Fruit fly (Drosophila melanogaster) whole organism, embryonic: ENCODE data around the gene cv-c.

ENCODE experiments used
- CG10267 ChIP-seq: fragments of 200-800 bp; sonication (Bioruptor generic); optimal IDR thresholded peaks from 2 replicates; lab custom pipeline; 2018; ENCODE audit warnings: missing biosample characterization, mild to moderate bottlenecking, missing genetic modification characterization, moderate library complexity
- CG12155 ChIP-seq: fragments of 200-800 bp; sonication (Bioruptor generic); optimal IDR thresholded peaks from 3 replicates; lab custom pipeline; 2016; ENCODE audit warnings: missing biosample characterization, missing genetic modification characterization
- CG12744 ChIP-seq: fragments of 200-800 bp; sonication (Bioruptor generic); optimal IDR thresholded peaks from 2 replicates; lab custom pipeline; 2016; ENCODE audit warnings: missing biosample characterization, missing genetic modification characterization
- CG15011 ChIP-seq: fragments of 200-800 bp; sonication (Bioruptor generic); optimal IDR thresholded peaks from 3 replicates; lab custom pipeline; 2018; ENCODE audit warnings: missing biosample characterization, mild to moderate bottlenecking, missing genetic modification characterization
- CG15073 ChIP-seq: fragments of 200-800 bp; sonication (Bioruptor generic); optimal IDR thresholded peaks from 2 replicates; lab custom pipeline; 2016; ENCODE audit warnings: missing biosample characterization, missing genetic modification characterization
- CG15269 ChIP-seq: fragments of 200-800 bp; sonication (Bioruptor generic); optimal IDR thresholded peaks from 2 replicates; lab custom pipeline; 2018; ENCODE audit warnings: missing biosample characterization, mild to moderate bottlenecking, missing genetic modification characterization, moderate library complexity
- CG15601 ChIP-seq: fragments of 200-800 bp; sonication (Bioruptor generic); optimal IDR thresholded peaks from 3 replicates; lab custom pipeline; 2019; ENCODE audit warnings: missing biosample characterization, mild to moderate bottlenecking, missing genetic modification characterization, moderate library complexity
- CG2116 ChIP-seq: fragments of 200-800 bp; sonication (Bioruptor generic); optimal IDR thresholded peaks from 3 replicates; lab custom pipeline; 2018; ENCODE audit warnings: missing biosample characterization, mild to moderate bottlenecking, missing genetic modification characterization
- CG2712 ChIP-seq: fragments of 200-800 bp; optimal IDR thresholded peaks from 3 replicates; lab custom pipeline; 2019; ENCODE audit warnings: missing biosample characterization, mild to moderate bottlenecking, missing genetic modification characterization, moderate library complexity
- CG2875 ChIP-seq: fragments of 200-800 bp; sonication (Bioruptor generic); optimal IDR thresholded peaks from 2 replicates; lab custom pipeline; 2017; ENCODE audit warnings: missing biosample characterization, mild to moderate bottlenecking, missing genetic modification characterization, missing genetic modification reagents
- CG30431 ChIP-seq: fragments of 200-800 bp; sonication (Bioruptor generic); optimal IDR thresholded peaks from 2 replicates; lab custom pipeline; 2017; ENCODE audit warnings: missing biosample characterization, missing genetic modification characterization
- CG31441 ChIP-seq: fragments of 200-800 bp; sonication (Bioruptor generic); IDR thresholded peaks from 2 replicates; pipeline ENCODE4 v1.3.6; 2022; ENCODE audit warnings: missing biosample characterization, missing genetic modification characterization
- CG4282 ChIP-seq: fragments of 200-800 bp; sonication (Bioruptor generic); optimal IDR thresholded peaks from 2 replicates; lab custom pipeline; 2016; ENCODE audit warnings: missing biosample characterization, missing genetic modification characterization
- CG8290 ChIP-seq, 3 experiments: fragments of 200-800 bp; sonication (Bioruptor generic); optimal IDR thresholded peaks; 2 replicates each; lab custom pipeline; 2016 to 2019; ENCODE audit warnings: missing biosample characterization in 3 of 3, missing genetic modification characterization in 3 of 3, mild to moderate bottlenecking in 2 of 3, moderate library complexity in 1 of 3
- CG8478 ChIP-seq: fragments of >200 bp; optimal IDR thresholded peaks from 2 replicates; lab custom pipeline; 2018
- D19B ChIP-seq: fragments of 200-800 bp; sonication (Bioruptor generic); optimal IDR thresholded peaks from 2 replicates; lab custom pipeline; 2017; ENCODE audit warnings: missing biosample characterization, mild to moderate bottlenecking, missing genetic modification characterization
- Dfd ChIP-seq, 2 experiments: fragments of >200 bp; optimal IDR thresholded peaks; 2 replicates each; lab custom pipeline; 2017; ENCODE audit warnings: missing biosample characterization in 2 of 2, missing genetic modification characterization in 2 of 2
- Dip2 ChIP-seq: fragments of 200-800 bp; sonication (Bioruptor generic); IDR thresholded peaks from 2 replicates; pipeline ENCODE4 v1.3.6; 2022; ENCODE audit warnings: missing biosample characterization, missing genetic modification characterization
- Dip3 ChIP-seq: fragments of 200-800 bp; sonication (Bioruptor generic); optimal IDR thresholded peaks from 3 replicates; lab custom pipeline; 2016; ENCODE audit warnings: missing biosample characterization, missing genetic modification characterization
- Gug ChIP-seq: fragments of 200-800 bp; sonication (Bioruptor generic); IDR thresholded peaks from 4 replicates; pipeline ENCODE4 v1.3.6; 2022; ENCODE audit warnings: missing biosample characterization, missing genetic modification characterization
- H15 ChIP-seq: fragments of 200-800 bp; sonication (Bioruptor generic); IDR thresholded peaks from 3 replicates; pipeline ENCODE4 v1.3.6; 2022; ENCODE audit warnings: missing biosample characterization, missing genetic modification characterization
- Hand ChIP-seq: fragments of 200-800 bp; sonication (Bioruptor generic); optimal IDR thresholded peaks from 2 replicates; lab custom pipeline; 2017; ENCODE audit warnings: mild to moderate bottlenecking, missing biosample characterization, missing genetic modification reagents, missing genetic modification characterization
- Hmr ChIP-seq: fragments of 200-800 bp; sonication (Bioruptor generic); optimal IDR thresholded peaks from 3 replicates; lab custom pipeline; 2017; ENCODE audit warnings: mild to moderate bottlenecking, missing biosample characterization, missing genetic modification reagents, missing genetic modification characterization
- Hsf ChIP-seq: fragments of 200-800 bp; sonication (Bioruptor generic); optimal IDR thresholded peaks from 3 replicates; lab custom pipeline; 2016; ENCODE audit warnings: missing biosample characterization, missing genetic modification characterization
- Lhr ChIP-seq: fragments of 200-800 bp; sonication (Bioruptor generic); optimal IDR thresholded peaks from 3 replicates; lab custom pipeline; 2017; ENCODE audit warnings: mild to moderate bottlenecking, missing biosample characterization, missing genetic modification reagents, missing genetic modification characterization
- Mes4 ChIP-seq: fragments of 200-800 bp; sonication (Bioruptor generic); optimal IDR thresholded peaks from 2 replicates; lab custom pipeline; 2016; ENCODE audit warnings: missing biosample characterization, missing genetic modification characterization
- ap ChIP-seq: fragments of 200-800 bp; sonication (Bioruptor generic); IDR thresholded peaks from 2 replicates; pipeline ENCODE4 v1.3.6; 2022; ENCODE audit warnings: missing biosample characterization, missing genetic modification characterization
- crc ChIP-seq: fragments of 200-800 bp; sonication (Bioruptor generic); optimal IDR thresholded peaks from 2 replicates; lab custom pipeline; 2016; ENCODE audit warnings: missing biosample characterization, missing genetic modification characterization
- gce ChIP-seq: fragments of 200-800 bp; sonication (Bioruptor generic); IDR thresholded peaks from 3 replicates; pipeline ENCODE4 v1.3.6; 2022; ENCODE audit warnings: missing biosample characterization, missing genetic modification characterization
- gfzf ChIP-seq: fragments of 200-800 bp; sonication (Bioruptor generic); optimal IDR thresholded peaks from 2 replicates; lab custom pipeline; 2016; ENCODE audit warnings: missing biosample characterization, mild to moderate bottlenecking, missing genetic modification characterization, moderate library complexity
- mld ChIP-seq: fragments of 200-800 bp; sonication (Bioruptor generic); IDR thresholded peaks from 3 replicates; pipeline ENCODE4 v1.3.6; 2022; ENCODE audit warnings: missing biosample characterization, missing genetic modification characterization; ENCODE audit not compliant: partially characterized antibody
- scrt ChIP-seq: fragments of 200-800 bp; sonication (Bioruptor generic); optimal IDR thresholded peaks from 2 replicates; lab custom pipeline; 2018; ENCODE audit warnings: missing biosample characterization, mild to moderate bottlenecking, missing genetic modification characterization, moderate library complexity
- sim ChIP-seq: fragments of 200-800 bp; sonication (Bioruptor generic); IDR thresholded peaks from 2 replicates; pipeline ENCODE4 v1.3.6; 2022; ENCODE audit warnings: missing biosample characterization, missing genetic modification characterization
- tll ChIP-seq, 2 experiments: fragments of 200-800 bp in 1 of 2; fragments of >200 bp in 1 of 2; sonication (Bioruptor generic) in 1 of 2; optimal IDR thresholded peaks; 2 replicates each; lab custom pipeline; 2017 to 2019; ENCODE audit warnings: missing biosample characterization in 2 of 2, missing genetic modification characterization in 2 of 2, mild to moderate bottlenecking in 1 of 2, moderate library complexity in 1 of 2
- wdn ChIP-seq: fragments of 200-800 bp; sonication (Bioruptor generic); IDR thresholded peaks from 2 replicates; pipeline ENCODE4 v1.3.6; 2022; ENCODE audit warnings: missing biosample characterization, missing genetic modification characterization

cv-c gene

dm6 chr3R:14346838-14347745 is 134.4 kb downstream of the cv-c start (continued):
- no peak for TF ChIP-seq CG15601 (tag; lab: Kevin White, UChicago)
- no peak for TF ChIP-seq Dip2 (GFP tag; lab: Robert Waterston, UW)
- TF ChIP-seq CG2875 (GFP tag; lab: Kevin White, UChicago), result peak; percentile 34
- TF ChIP-seq mld (GFP tag; lab: Robert Waterston, UW), result no peak
- peak; percentile 82 for TF ChIP-seq Hmr (GFP tag; lab: Kevin White, UChicago)
- TF ChIP-seq Gug (GFP tag; lab: Robert Waterston, UW), result 0 out of 4 replicates have a peak, but pooled peaks have one; percentile 2
- peak; percentile 16 for TF ChIP-seq CG2116
- peak; percentile 20 for TF ChIP-seq CG30431
- no peak for TF ChIP-seq gce
- TF ChIP-seq CG8290 (GFP tag; optimal IDR thresholded peaks at IDR 0.05; lab: Kevin White, UChicago), result no peak
- no peak for TF ChIP-seq CG8290 (tag; optimal IDR thresholded peaks at IDR 0.05; lab: Kevin White, UChicago)
- TF ChIP-seq gfzf (GFP tag; lab: Kevin White, UChicago), result no peak
- TF ChIP-seq D19B (GFP tag; lab: Kevin White, UChicago), result peak; percentile 42
- TF ChIP-seq wdn, result 0 out of 2 replicates have a peak, but pooled peaks have one; percentile 27
- no peak for TF ChIP-seq CG8478 (lab: Kevin White, UChicago)
- peak; percentile 38 for TF ChIP-seq CG10267
- TF ChIP-seq Hand (GFP tag; lab: Kevin White, UChicago), result peak; percentile 69
- no peak for TF ChIP-seq tll (GFP tag; optimal IDR thresholded peaks at IDR 0.05; lab: Kevin White, UChicago)
- peak; percentile 20 for TF ChIP-seq Hsf (GFP tag; lab: Kevin White, UChicago)
- peak; percentile 66 for TF ChIP-seq scrt (GFP tag; lab: Kevin White, UChicago)
- no peak for TF ChIP-seq CG12744 (GFP tag; lab: Kevin White, UChicago)
- TF ChIP-seq CG4282 (GFP tag; lab: Kevin White, UChicago), result no peak
- TF ChIP-seq crc, result no peak
- TF ChIP-seq CG2712 (tag; lab: Kevin White, UChicago), result peak; percentile 59
- peak; percentile 42 for TF ChIP-seq CG15011
- no peak for TF ChIP-seq Mes4 (GFP tag; lab: Kevin White, UChicago)
- no peak for TF ChIP-seq Lhr (GFP tag; lab: Kevin White, UChicago)
- peak; percentile 77 for TF ChIP-seq CG31441 (GFP tag; lab: Robert Waterston, UW)
- TF ChIP-seq Dip3 (GFP tag; lab: Kevin White, UChicago), result peak; percentile 21
- TF ChIP-seq CG12155, result peak; percentile 36
- TF ChIP-seq CG15073, result no peak
- TF ChIP-seq ap (GFP tag; lab: Robert Waterston, UW), result no peak; the same call in 1 of the 2 replicates
- TF ChIP-seq sim, result no peak

dm6 chr3R:14344767-14345166 is 136.7 kb downstream of the cv-c start:
- TF ChIP-seq H15 (0 out of 3 replicates have a peak, but pooled peaks have one; percentile 12), CG15269 (tag; lab: Kevin White, UChicago) (no peak), Dfd (GFP tag; optimal IDR thresholded peaks at IDR 0.05; lab: Kevin White, UChicago) (peak in 1 of 2 experiments; percentile 52)
